Worm (Caenorhabditis elegans): ENCODE results near the gene srw-72.

DNA sequence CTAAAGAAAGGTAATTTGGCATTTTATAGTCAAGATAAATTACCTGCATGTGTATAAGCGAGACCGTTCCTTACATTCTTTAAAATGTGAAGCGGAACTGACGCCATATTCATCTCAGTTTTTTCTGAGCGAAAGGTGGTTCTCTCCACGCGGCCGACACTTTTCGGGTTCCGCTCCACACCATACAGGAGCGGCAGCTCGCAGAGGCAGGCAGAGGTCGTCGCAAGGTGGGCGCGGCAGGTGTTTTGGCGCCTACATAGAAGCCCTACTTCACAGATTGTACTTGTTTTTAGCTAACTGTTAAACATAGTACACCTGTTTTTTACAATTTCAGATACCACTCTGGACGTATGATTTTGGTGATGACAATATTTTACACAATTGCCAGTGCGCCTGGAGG is 1.0 kb downstream of the srw-72 start:
- TF ChIP-seq unc-39 (tag; optimal IDR thresholded peaks at IDR 0.05), result no peak
- TF ChIP-seq elt-3 (tag; optimal IDR thresholded peaks at IDR 0.05), result no peak
- no peak for TF ChIP-seq lsy-2 (tag; optimal IDR thresholded peaks at IDR 0.05)
- no peak for TF ChIP-seq ham-2 (GFP tag; optimal IDR thresholded peaks at IDR 0.05)
